Fruit fly (Drosophila melanogaster) whole organism, embryonic: ENCODE results near the gene ppk15.

Experiments
- Blimp-1 ChIP-seq: fragments of 200-800 bp; sonication (Bioruptor generic); optimal IDR thresholded peaks from 3 replicates; lab custom pipeline; 2018; ENCODE audit warnings: missing biosample characterization, missing genetic modification characterization, mild to moderate bottlenecking, moderate library complexity, missing genetic modification reagents
- CG10274 ChIP-seq: fragments of 200-800 bp; sonication (Bioruptor generic); optimal IDR thresholded peaks from 3 replicates; lab custom pipeline; 2017; ENCODE audit warnings: missing biosample characterization, mild to moderate bottlenecking, missing genetic modification characterization
- CG12769 ChIP-seq: fragments of 200-800 bp; sonication (Bioruptor generic); optimal IDR thresholded peaks from 2 replicates; lab custom pipeline; 2019; ENCODE audit warnings: missing biosample characterization, mild to moderate bottlenecking, missing genetic modification characterization, moderate library complexity
- CG15479 ChIP-seq: fragments of 200-800 bp; sonication (Bioruptor generic); optimal IDR thresholded peaks from 3 replicates; lab custom pipeline; 2019; ENCODE audit warnings: missing biosample characterization, mild to moderate bottlenecking, missing genetic modification characterization, moderate library complexity
- CG2120 ChIP-seq: fragments of 200-800 bp; sonication (Bioruptor generic); optimal IDR thresholded peaks from 3 replicates; lab custom pipeline; 2016; ENCODE audit warnings: missing biosample characterization, missing genetic modification characterization
- CG2129 ChIP-seq: fragments of 200-800 bp; sonication (Bioruptor generic); IDR thresholded peaks from 2 replicates; pipeline ENCODE4 v1.3.6; 2022; ENCODE audit warnings: missing biosample characterization, missing genetic modification characterization; ENCODE audit not compliant: partially characterized antibody
- CG2199 ChIP-seq: fragments of 200-800 bp; sonication (Bioruptor generic); IDR thresholded peaks from 3 replicates; pipeline ENCODE4 v1.3.6; 2022; ENCODE audit warnings: missing biosample characterization, missing genetic modification characterization
- CG34376 ChIP-seq: fragments of 200-800 bp; sonication (Bioruptor generic); optimal IDR thresholded peaks from 2 replicates; lab custom pipeline; 2018; ENCODE audit warnings: missing biosample characterization, mild to moderate bottlenecking, missing genetic modification characterization
- CG4360 ChIP-seq: fragments of 200-800 bp; sonication (Bioruptor generic); IDR thresholded peaks from 2 replicates; pipeline ENCODE4 v1.3.6; 2022; ENCODE audit warnings: missing biosample characterization, missing genetic modification characterization
- CG8359 ChIP-seq: fragments of 200-800 bp; sonication (Bioruptor generic); optimal IDR thresholded peaks from 2 replicates; lab custom pipeline; 2017; ENCODE audit warnings: missing biosample characterization, mild to moderate bottlenecking, missing genetic modification characterization, borderline replicate concordance
- CG9727 ChIP-seq: fragments of 200-800 bp; sonication (Bioruptor generic); optimal IDR thresholded peaks from 3 replicates; lab custom pipeline; 2017; ENCODE audit warnings: missing biosample characterization, mild to moderate bottlenecking, missing genetic modification characterization
- CTCF ChIP-seq: fragments of 200-800 bp; sonication (Bioruptor generic); optimal IDR thresholded peaks from 2 replicates; lab custom pipeline; 2017; ENCODE audit warnings: missing biosample characterization, mild to moderate bottlenecking, missing genetic modification characterization, moderate library complexity
- D19A ChIP-seq: fragments of 200-800 bp; optimal IDR thresholded peaks from 3 replicates; lab custom pipeline; 2019; ENCODE audit warnings: missing biosample characterization, mild to moderate bottlenecking, missing genetic modification characterization, moderate library complexity
- Drgx ChIP-seq: fragments of 200-800 bp; sonication (Bioruptor generic); IDR thresholded peaks from 2 replicates; pipeline ENCODE4 v1.3.6; 2022; ENCODE audit warnings: missing biosample characterization, missing genetic modification characterization
- Elba2 ChIP-seq: fragments of 200-800 bp; sonication (Bioruptor generic); optimal IDR thresholded peaks from 3 replicates; lab custom pipeline; 2016; ENCODE audit warnings: missing biosample characterization, missing genetic modification characterization
- Ets65A ChIP-seq: fragments of 200-800 bp; sonication (Bioruptor generic); peaks from one replicate; lab custom pipeline; 2016; ENCODE audit warnings: missing biosample characterization, missing genetic modification characterization
- Fer2 ChIP-seq: fragments of 200-800 bp; sonication (Bioruptor generic); optimal IDR thresholded peaks from 2 replicates; lab custom pipeline; 2018; ENCODE audit warnings: missing biosample characterization, mild to moderate bottlenecking, missing genetic modification characterization, moderate library complexity
- Hr3 ChIP-seq: fragments of 200-800 bp; sonication (Bioruptor generic); optimal IDR thresholded peaks from 3 replicates; lab custom pipeline; 2016; ENCODE audit warnings: missing biosample characterization, missing genetic modification characterization
- Nf-YA ChIP-seq: fragments of 200-800 bp; sonication (Bioruptor generic); IDR thresholded peaks from 2 replicates; pipeline ENCODE4 v1.3.6; 2022; ENCODE audit warnings: missing biosample characterization, missing genetic modification characterization
- Oli ChIP-seq: fragments of 200-800 bp; sonication (Bioruptor generic); optimal IDR thresholded peaks from 2 replicates; lab custom pipeline; 2018; ENCODE audit warnings: missing biosample characterization, mild to moderate bottlenecking, missing genetic modification characterization, moderate library complexity
- Pdp1 ChIP-seq, 2 experiments: fragments of 200-800 bp; sonication (Bioruptor generic); optimal IDR thresholded peaks; 3 replicates each; lab custom pipeline; 2016; ENCODE audit warnings: missing biosample characterization in 2 of 2, missing genetic modification characterization in 2 of 2, mild to moderate bottlenecking in 1 of 2, moderate library complexity in 1 of 2
- Sin3A ChIP-seq: fragments of >200 bp; optimal IDR thresholded peaks from 2 replicates; lab custom pipeline; 2018
- TFAM ChIP-seq: fragments of 200-800 bp; sonication (Bioruptor generic); optimal IDR thresholded peaks from 2 replicates; lab custom pipeline; 2017; ENCODE audit warnings: missing biosample characterization, missing genetic modification characterization, inconsistent platforms
- chif ChIP-seq, 2 experiments: fragments of 200-800 bp; sonication (Bioruptor generic); optimal IDR thresholded peaks; 3 replicates each; lab custom pipeline; 2016; ENCODE audit warnings: missing biosample characterization in 2 of 2, missing genetic modification characterization in 2 of 2
- dan ChIP-seq: fragments of 200-800 bp; sonication (Bioruptor generic); IDR thresholded peaks from 2 replicates; pipeline ENCODE4 v1.3.6; 2022; ENCODE audit warnings: missing biosample characterization, missing genetic modification characterization
- dysf ChIP-seq: fragments of 200-800 bp; sonication (Bioruptor generic); IDR thresholded peaks from 3 replicates; pipeline ENCODE4 v1.3.6; 2022; ENCODE audit warnings: missing biosample characterization, missing genetic modification characterization
- eve ChIP-seq, 2 experiments: fragments of >200 bp; optimal IDR thresholded peaks; 2 replicates each; lab custom pipeline; 2017; ENCODE audit warnings: missing biosample characterization in 2 of 2, missing genetic modification characterization in 2 of 2
- eyg ChIP-seq: fragments of 200-800 bp; sonication (Bioruptor generic); optimal IDR thresholded peaks from 3 replicates; lab custom pipeline; 2016; ENCODE audit warnings: missing biosample characterization, missing genetic modification characterization
- lov ChIP-seq, 2 experiments: fragments of 200-800 bp in 1 of 2; fragments of >200 bp in 1 of 2; sonication (Bioruptor generic) in 1 of 2; IDR thresholded peaks in 1 of 2; optimal IDR thresholded peaks in 1 of 2; 2 replicates in 1 of 2; 3 replicates in 1 of 2; pipeline versions ENCODE4 v1.3.6 to Lab custom; 2017 to 2022; ENCODE audit warnings: missing biosample characterization in 1 of 2, missing genetic modification characterization in 1 of 2
- repo ChIP-seq: fragments of 200-800 bp; sonication (Bioruptor generic); optimal IDR thresholded peaks from 2 replicates; lab custom pipeline; 2016; ENCODE audit warnings: missing biosample characterization, missing genetic modification characterization
- seq ChIP-seq: fragments of 200-800 bp; sonication (Bioruptor generic); IDR thresholded peaks from 2 replicates; pipeline ENCODE4 v1.3.6; 2022; ENCODE audit warnings: missing biosample characterization, missing genetic modification characterization
- ssp ChIP-seq: fragments of 200-800 bp; sonication (Bioruptor generic); IDR thresholded peaks from 2 replicates; pipeline ENCODE4 v1.3.6; 2022; ENCODE audit warnings: missing biosample characterization, missing genetic modification characterization
- tap ChIP-seq: fragments of 200-800 bp; optimal IDR thresholded peaks from 3 replicates; lab custom pipeline; 2019; ENCODE audit warnings: missing biosample characterization, mild to moderate bottlenecking, missing genetic modification characterization, moderate library complexity

ppk15 gene

dm6 chr3R:26433743-26434142 is 30.3 kb upstream of the ppk15 start:
- TF ChIP-seq repo, result no peak
- no peak for TF ChIP-seq CG8359
- TF ChIP-seq CG4360 (GFP tag; lab: Robert Waterston, UW), result 0 out of 2 replicates have a peak, but pooled peaks have one; percentile 16
- TF ChIP-seq Sin3A (lab: Kevin White, UChicago), result no peak
- TF ChIP-seq dysf (GFP tag; lab: Robert Waterston, UW), result no peak
- peak; percentile 91 for TF ChIP-seq Elba2 (GFP tag; lab: Kevin White, UChicago)
- no peak for TF ChIP-seq CG2120 (GFP tag; lab: Kevin White, UChicago)
- TF ChIP-seq eyg, result no peak

- TF ChIP-seq Drgx (GFP tag; lab: Robert Waterston, UW) (peak; percentile 43; the same call in 1 of the 2 replicates), eve (GFP tag; optimal IDR thresholded peaks at IDR 0.05; lab: Kevin White, UChicago) (no peak)
These were observed 29.5 kb upstream of the ppk15 start for dm6 chr3R:26432978-26433377.

DNA sequence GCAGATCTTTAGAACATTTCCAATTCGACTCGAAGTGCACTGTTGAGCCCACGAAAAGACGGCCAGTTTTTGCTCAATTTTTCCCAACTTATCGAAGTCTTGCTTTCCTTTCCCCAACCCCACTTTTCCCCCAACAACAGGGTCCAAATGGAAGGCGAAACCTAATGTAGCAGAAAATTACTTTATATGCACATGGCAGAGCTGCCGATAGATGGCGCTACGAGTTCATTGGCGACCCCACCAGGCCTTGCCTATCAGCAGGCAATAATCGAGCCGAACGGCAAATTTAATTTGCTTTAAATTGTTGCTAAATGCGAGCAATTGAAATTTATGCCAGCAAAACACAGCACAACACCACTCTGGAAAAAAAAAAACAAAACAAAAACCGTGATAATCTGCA is 29.1 kb upstream of the ppk15 start:
- TF ChIP-seq ssp (GFP tag; lab: Robert Waterston, UW) (no peak), Fer2 (tag; lab: Kevin White, UChicago) (no peak), CG9727 (GFP tag; lab: Kevin White, UChicago) (no peak), Oli (no peak), dan (GFP tag; lab: Robert Waterston, UW) (no peak), TFAM (GFP tag; lab: Kevin White, UChicago) (no peak), D19A (tag; lab: Kevin White, UChicago) (no peak), CTCF (peak; percentile 83), CG10274 (GFP tag; lab: Kevin White, UChicago) (no peak)

- no peak for TF ChIP-seq CG2199 (GFP tag; lab: Robert Waterston, UW)
- TF ChIP-seq Blimp-1 (GFP tag; lab: Kevin White, UChicago), result no peak
- no peak for TF ChIP-seq lov (optimal IDR thresholded peaks at IDR 0.05; lab: Kevin White, UChicago)
- no peak for TF ChIP-seq lov (GFP tag; IDR thresholded peaks at IDR 0.05; lab: Robert Waterston, UW)
- TF ChIP-seq CG12769 (tag; lab: Kevin White, UChicago), result no peak
- no peak for TF ChIP-seq CG15479 (GFP tag; lab: Kevin White, UChicago)
- TF ChIP-seq seq (GFP tag; lab: Robert Waterston, UW), result no peak
- TF ChIP-seq Hr3 (GFP tag; lab: Kevin White, UChicago), result no peak
- TF ChIP-seq, all 482 proteins: peak for 0
These were observed 26.2 kb upstream of the ppk15 start for dm6 chr3R:26429619-26430018.

DNA sequence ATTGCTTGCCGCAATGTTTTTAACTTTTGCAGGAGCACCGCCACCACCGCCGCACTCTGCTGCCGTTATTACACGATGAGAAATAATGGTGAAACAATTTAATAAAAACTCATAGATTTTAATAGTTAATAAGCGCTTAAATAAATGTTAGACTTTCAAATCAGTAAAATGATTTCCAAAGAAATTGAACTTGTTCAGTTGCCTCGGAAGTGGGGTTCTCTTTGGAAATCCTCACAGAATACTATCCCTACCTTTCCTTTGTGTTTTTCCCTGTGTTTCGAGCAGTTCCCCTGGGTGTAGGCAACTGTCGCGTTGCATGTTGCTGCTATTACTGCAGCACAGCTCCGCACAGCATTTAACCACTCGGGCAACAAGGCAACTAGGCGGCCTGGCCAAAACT is 24.8 kb upstream of the ppk15 start:
- TF ChIP-seq Drgx (GFP tag; lab: Robert Waterston, UW) (peak; percentile 27; the same call in 1 of the 2 replicates), chif (GFP tag; optimal IDR thresholded peaks at IDR 0.05; lab: Kevin White, UChicago) (no peak), Nf-YA (no peak)
- TF ChIP-seq, all 482 proteins: peak for 1

DNA sequence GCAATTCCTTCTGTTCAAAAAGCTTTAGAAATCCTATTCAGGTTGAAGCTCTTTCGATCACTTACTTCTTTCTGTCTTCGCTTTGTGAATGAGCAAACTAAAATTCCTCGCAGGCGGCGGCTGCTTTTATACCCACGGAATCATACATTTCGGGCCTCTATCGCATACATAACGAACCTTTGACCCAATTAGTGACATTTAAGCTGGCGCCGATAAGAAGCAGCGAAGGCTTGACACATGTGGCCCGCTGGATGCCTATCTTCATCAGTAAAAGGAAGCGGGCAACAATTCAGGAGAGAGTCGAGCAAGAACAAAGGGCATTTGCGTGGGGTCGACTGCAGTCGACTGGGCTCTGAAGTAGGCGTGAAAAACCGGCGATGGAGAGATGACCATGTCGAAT is 22.2 kb upstream of the ppk15 start, which contains the start of gene CG34291:
TSS of gene CG34291 (minus strand) at position 101 of the 400 bp plus-strand sequence.
- TF ChIP-seq CG2129 (GFP tag; lab: Robert Waterston, UW) (no peak), Pdp1 (GFP tag; optimal IDR thresholded peaks at IDR 0.05; lab: Kevin White, UChicago) (peak in 1 of 2 experiments; percentile 6), Ets65A (peak; percentile 46), tap (tag; lab: Kevin White, UChicago) (no peak), CG34376 (GFP tag; lab: Kevin White, UChicago) (peak; percentile 10)
